Worm (Caenorhabditis elegans): ENCODE results near the gene K12B6.4.

- TF ChIP-seq skn-1 (tag; optimal IDR thresholded peaks at IDR 0.05) (no peak), spr-3 (GFP tag; optimal IDR thresholded peaks at IDR 0.05) (no peak), ztf-11 (tag; optimal IDR thresholded peaks at IDR 0.05) (no peak), dmd-6 (GFP tag; IDR thresholded peaks at IDR 0.05) (peak; percentile 30; the same call in 1 of the 2 replicates), nhr-77 (tag; optimal IDR thresholded peaks at IDR 0.05) (no peak), fkh-10 (GFP tag; optimal IDR thresholded peaks at IDR 0.05) (no peak), ces-1 (GFP tag; optimal IDR thresholded peaks at IDR 0.05) (no peak)
These were observed 10.2 kb upstream of the K12B6.4 start for ce11 chrV:6291301-6291700.
